Worm (Caenorhabditis elegans) whole organism, L1 larva: ENCODE results near the gene C18D11.7.

Experiments
- egl-27 ChIP-seq, 2 experiments: fragments of 150-350 bp in 1 of 2; sonication (generic microtip); optimal IDR thresholded peaks; 3 replicates each; lab custom pipeline; 2017 to 2018; ENCODE audit warnings: missing biosample characterization in 2 of 2, missing genetic modification characterization in 2 of 2, missing genetic modification reagents in 2 of 2
- lin-13 ChIP-seq: fragments of 150-350 bp; optimal IDR thresholded peaks from 2 replicates; lab custom pipeline; 2014; ENCODE audit warnings: missing biosample characterization, missing genetic modification reagents, missing genetic modification characterization
- mab-9 ChIP-seq: fragments of 200-800 bp; sonication (Bioruptor generic); IDR thresholded peaks from 2 replicates; pipeline ENCODE4 v1.3.6; 2022; ENCODE audit warnings: missing genetic modification reagents, missing genetic modification characterization, missing compliant biosample characterization
- pag-3 ChIP-seq: sonication (generic microtip); optimal IDR thresholded peaks from 2 replicates; lab custom pipeline; 2017; ENCODE audit warnings: missing genetic modification characterization, mild to moderate bottlenecking, missing compliant biosample characterization, antibody characterized with exemption, borderline replicate concordance; ENCODE audit not compliant: insufficient read depth
- unc-130 ChIP-seq: fragments of 150-350 bp; optimal IDR thresholded peaks from 2 replicates; lab custom pipeline; 2017; ENCODE audit warnings: missing biosample characterization, missing genetic modification characterization, inconsistent platforms

- TF ChIP-seq egl-27 (tag; optimal IDR thresholded peaks at IDR 0.05; lab: Kevin White, UChicago) = no peak
- TF ChIP-seq lin-13 (GFP tag; lab: Kevin White, UChicago) = no peak
- TF ChIP-seq pag-3 (tag; lab: Kevin White, UChicago) = no peak
- TF ChIP-seq unc-130 = no peak
- TF ChIP-seq mab-9 (GFP tag; lab: Robert Waterston, UW) = no peak
Measured at ce11 chrIII:11822407-11822806, 15.8 kb upstream of the C18D11.7 start, which contains the start of gene maa-1.
